Fruit fly (Drosophila melanogaster) whole organism, embryonic: Measurements from ENCODE around the gene CG5849.

ENCODE experiments used
- BtbVII ChIP-seq: fragments of 200-800 bp; sonication (Bioruptor generic); optimal IDR thresholded peaks from 3 replicates; lab custom pipeline; 2017; ENCODE audit warnings: missing biosample characterization, mild to moderate bottlenecking, missing genetic modification characterization
- CG11696 ChIP-seq: fragments of 200-800 bp; sonication (Bioruptor generic); IDR thresholded peaks from 2 replicates; pipeline ENCODE4 v1.3.6; 2022; ENCODE audit warnings: missing biosample characterization, missing genetic modification characterization
- CG12155 ChIP-seq: fragments of 200-800 bp; sonication (Bioruptor generic); optimal IDR thresholded peaks from 3 replicates; lab custom pipeline; 2016; ENCODE audit warnings: missing biosample characterization, missing genetic modification characterization
- CG12769 ChIP-seq: fragments of 200-800 bp; sonication (Bioruptor generic); optimal IDR thresholded peaks from 2 replicates; lab custom pipeline; 2019; ENCODE audit warnings: missing biosample characterization, mild to moderate bottlenecking, missing genetic modification characterization, moderate library complexity
- CG14860 ChIP-seq: fragments of 200-800 bp; sonication (Bioruptor generic); IDR thresholded peaks from 3 replicates; pipeline ENCODE4 v1.3.6; 2022; ENCODE audit warnings: missing biosample characterization, missing genetic modification characterization; ENCODE audit not compliant: partially characterized antibody
- CG14965 ChIP-seq: fragments of 200-800 bp; sonication (Bioruptor generic); optimal IDR thresholded peaks from 2 replicates; lab custom pipeline; 2016; ENCODE audit warnings: missing biosample characterization, missing genetic modification characterization, borderline replicate concordance
- CG2116 ChIP-seq: fragments of 200-800 bp; sonication (Bioruptor generic); optimal IDR thresholded peaks from 3 replicates; lab custom pipeline; 2018; ENCODE audit warnings: missing biosample characterization, mild to moderate bottlenecking, missing genetic modification characterization
- CG30431 ChIP-seq: fragments of 200-800 bp; sonication (Bioruptor generic); optimal IDR thresholded peaks from 2 replicates; lab custom pipeline; 2017; ENCODE audit warnings: missing biosample characterization, missing genetic modification characterization
- CG31388 ChIP-seq: fragments of 200-800 bp; sonication (Bioruptor generic); optimal IDR thresholded peaks from 2 replicates; lab custom pipeline; 2016; ENCODE audit warnings: missing biosample characterization, missing genetic modification characterization
- CG3281 ChIP-seq: fragments of 200-800 bp; sonication (Bioruptor generic); optimal IDR thresholded peaks from 3 replicates; lab custom pipeline; 2017; ENCODE audit warnings: missing biosample characterization, mild to moderate bottlenecking, missing genetic modification characterization
- CG34376 ChIP-seq: fragments of 200-800 bp; sonication (Bioruptor generic); optimal IDR thresholded peaks from 2 replicates; lab custom pipeline; 2018; ENCODE audit warnings: missing biosample characterization, mild to moderate bottlenecking, missing genetic modification characterization
- CG5245 ChIP-seq: fragments of 200-800 bp; sonication (Bioruptor generic); optimal IDR thresholded peaks from 3 replicates; lab custom pipeline; 2016; ENCODE audit warnings: missing biosample characterization, missing genetic modification characterization
- CG6791 ChIP-seq: fragments of 200-800 bp; sonication (Bioruptor generic); IDR thresholded peaks from 3 replicates; pipeline ENCODE4 v1.3.6; 2022; ENCODE audit warnings: missing biosample characterization, missing genetic modification characterization; ENCODE audit not compliant: partially characterized antibody
- CG9215 ChIP-seq: fragments of 200-800 bp; sonication (Bioruptor generic); IDR thresholded peaks from 2 replicates; pipeline ENCODE4 v1.3.6; 2022; ENCODE audit warnings: missing biosample characterization, missing genetic modification characterization
- Dad ChIP-seq: fragments of 200-800 bp; sonication (Bioruptor generic); optimal IDR thresholded peaks from 3 replicates; lab custom pipeline; 2016; ENCODE audit warnings: missing biosample characterization, missing genetic modification characterization
- Dbx ChIP-seq: fragments of 200-800 bp; sonication (Bioruptor generic); IDR thresholded peaks from 3 replicates; pipeline ENCODE4 v1.3.6; 2022; ENCODE audit warnings: missing biosample characterization, missing genetic modification characterization
- Dip3 ChIP-seq: fragments of 200-800 bp; sonication (Bioruptor generic); optimal IDR thresholded peaks from 3 replicates; lab custom pipeline; 2016; ENCODE audit warnings: missing biosample characterization, missing genetic modification characterization
- E2f1 ChIP-seq: fragments of 200-800 bp; sonication (Bioruptor generic); IDR thresholded peaks from 2 replicates; pipeline ENCODE4 v1.3.6; 2022; ENCODE audit warnings: missing biosample characterization, missing genetic modification characterization
- GATAe ChIP-seq: fragments of 200-800 bp; sonication (Bioruptor generic); conservative IDR thresholded peaks from 2 replicates; pipeline ENCODE4 v1.3.6; 2022; ENCODE audit warnings: missing biosample characterization, missing genetic modification characterization
- Pdp1 ChIP-seq, 2 experiments: fragments of 200-800 bp; sonication (Bioruptor generic); optimal IDR thresholded peaks; 3 replicates each; lab custom pipeline; 2016; ENCODE audit warnings: missing biosample characterization in 2 of 2, missing genetic modification characterization in 2 of 2, mild to moderate bottlenecking in 1 of 2, moderate library complexity in 1 of 2
- Taf1 ChIP-seq: fragments of 200-800 bp; sonication (Bioruptor generic); IDR thresholded peaks from 2 replicates; pipeline ENCODE4 v1.3.6; 2022; ENCODE audit warnings: missing biosample characterization, missing genetic modification characterization
- Xbp1 ChIP-seq: fragments of 200-800 bp; sonication (Bioruptor generic); optimal IDR thresholded peaks from 3 replicates; lab custom pipeline; 2016; ENCODE audit warnings: missing biosample characterization, mild to moderate bottlenecking, missing genetic modification characterization
- abd-A ChIP-seq: fragments of 200-800 bp; sonication (Bioruptor generic); optimal IDR thresholded peaks from 3 replicates; lab custom pipeline; 2019; ENCODE audit warnings: missing biosample characterization, mild to moderate bottlenecking, missing genetic modification characterization, moderate library complexity
- ash1 ChIP-seq: fragments of 200-800 bp; sonication (Bioruptor generic); optimal IDR thresholded peaks from 2 replicates; lab custom pipeline; 2018; ENCODE audit warnings: missing biosample characterization, mild to moderate bottlenecking, missing genetic modification characterization
- chinmo ChIP-seq: fragments of 200-800 bp; sonication (Bioruptor generic); IDR thresholded peaks from 4 replicates; pipeline ENCODE4 v1.3.6; 2022; ENCODE audit warnings: missing biosample characterization, missing genetic modification characterization; ENCODE audit not compliant: partially characterized antibody
- cwo ChIP-seq: fragments of 200-800 bp; sonication (Bioruptor generic); optimal IDR thresholded peaks from 3 replicates; lab custom pipeline; 2017; ENCODE audit warnings: missing biosample characterization, missing genetic modification characterization, mild to moderate bottlenecking, moderate library complexity, missing genetic modification reagents
- dan ChIP-seq: fragments of 200-800 bp; sonication (Bioruptor generic); IDR thresholded peaks from 2 replicates; pipeline ENCODE4 v1.3.6; 2022; ENCODE audit warnings: missing biosample characterization, missing genetic modification characterization
- exex ChIP-seq: fragments of 200-800 bp; sonication (Bioruptor generic); optimal IDR thresholded peaks from 4 replicates; lab custom pipeline; 2018; ENCODE audit warnings: missing biosample characterization, mild to moderate bottlenecking, missing genetic modification characterization, moderate library complexity
- fd96Cb ChIP-seq: fragments of 200-800 bp; sonication (Bioruptor generic); optimal IDR thresholded peaks from 2 replicates; lab custom pipeline; 2018; ENCODE audit warnings: missing biosample characterization, mild to moderate bottlenecking, missing genetic modification characterization, moderate library complexity
- gfzf ChIP-seq: fragments of 200-800 bp; sonication (Bioruptor generic); optimal IDR thresholded peaks from 2 replicates; lab custom pipeline; 2016; ENCODE audit warnings: missing biosample characterization, mild to moderate bottlenecking, missing genetic modification characterization, moderate library complexity
- grn ChIP-seq: fragments of 200-800 bp; sonication (Bioruptor generic); optimal IDR thresholded peaks from 3 replicates; lab custom pipeline; 2017; ENCODE audit warnings: missing biosample characterization, missing genetic modification characterization
- mirr ChIP-seq: fragments of 200-800 bp; sonication (Bioruptor generic); optimal IDR thresholded peaks from 3 replicates; lab custom pipeline; 2018; ENCODE audit warnings: missing biosample characterization, mild to moderate bottlenecking, missing genetic modification characterization
- onecut ChIP-seq: fragments of 200-800 bp; sonication (Bioruptor generic); IDR thresholded peaks from 2 replicates; pipeline ENCODE4 v1.3.6; 2022; ENCODE audit warnings: missing biosample characterization, missing genetic modification characterization
- prd ChIP-seq, 3 experiments: fragments of >200 bp in 2 of 3; fragments of 200-800 bp in 1 of 3; sonication (Bioruptor generic) in 1 of 3; optimal IDR thresholded peaks in 2 of 3; IDR thresholded peaks in 1 of 3; 2 replicates in 2 of 3; 3 replicates in 1 of 3; pipeline versions ENCODE4 v1.3.6 to Lab custom; 2017 to 2022; ENCODE audit warnings: missing biosample characterization in 1 of 3, missing genetic modification characterization in 1 of 3
- pros ChIP-seq: fragments of 200-800 bp; sonication (Bioruptor generic); optimal IDR thresholded peaks from 3 replicates; lab custom pipeline; 2019; ENCODE audit warnings: missing biosample characterization, mild to moderate bottlenecking, missing genetic modification characterization, moderate library complexity
- sc ChIP-seq, 3 experiments: fragments of >200 bp in 2 of 3; fragments of 200-800 bp in 1 of 3; sonication (Bioruptor generic) in 1 of 3; optimal IDR thresholded peaks; 2 replicates in 2 of 3; 3 replicates in 1 of 3; lab custom pipeline; 2017; ENCODE audit warnings: mild to moderate bottlenecking in 1 of 3, missing biosample characterization in 1 of 3, missing genetic modification characterization in 1 of 3, missing genetic modification reagents in 1 of 3
- sd ChIP-seq: fragments of 200-800 bp; sonication (Bioruptor generic); optimal IDR thresholded peaks from 3 replicates; lab custom pipeline; 2018; ENCODE audit warnings: missing biosample characterization, mild to moderate bottlenecking, missing genetic modification characterization, moderate library complexity
- sna ChIP-seq: fragments of 200-800 bp; sonication (Bioruptor generic); IDR thresholded peaks from 2 replicates; pipeline ENCODE4 v1.3.6; 2022; ENCODE audit warnings: missing biosample characterization, missing genetic modification characterization; ENCODE audit not compliant: partially characterized antibody
- sqz ChIP-seq: fragments of 200-800 bp; sonication (Bioruptor generic); optimal IDR thresholded peaks from 3 replicates; lab custom pipeline; 2018; ENCODE audit warnings: missing biosample characterization, mild to moderate bottlenecking, missing genetic modification characterization
- sug ChIP-seq: fragments of 200-800 bp; optimal IDR thresholded peaks from 2 replicates; lab custom pipeline; 2019; ENCODE audit warnings: missing biosample characterization, mild to moderate bottlenecking, missing genetic modification characterization, moderate library complexity
- ttk ChIP-seq: fragments of 200-800 bp; sonication (Bioruptor generic); IDR thresholded peaks from 2 replicates; pipeline ENCODE4 v2.1.2; 2022; ENCODE audit warnings: missing biosample characterization, missing genetic modification characterization
- tup ChIP-seq: fragments of 200-800 bp; sonication (Bioruptor generic); optimal IDR thresholded peaks from 2 replicates; lab custom pipeline; 2016; ENCODE audit warnings: missing biosample characterization, mild to moderate bottlenecking, missing genetic modification characterization, moderate library complexity
- unc-4 ChIP-seq: fragments of 200-800 bp; sonication (Bioruptor generic); IDR thresholded peaks from 2 replicates; pipeline ENCODE4 v1.3.6; 2022; ENCODE audit warnings: missing biosample characterization, missing genetic modification characterization; ENCODE audit not compliant: partially characterized antibody
- wek ChIP-seq: fragments of 200-800 bp; sonication (Bioruptor generic); optimal IDR thresholded peaks from 3 replicates; lab custom pipeline; 2018; ENCODE audit warnings: missing biosample characterization, mild to moderate bottlenecking, missing genetic modification characterization, moderate library complexity

Gene CG5849

DNA sequence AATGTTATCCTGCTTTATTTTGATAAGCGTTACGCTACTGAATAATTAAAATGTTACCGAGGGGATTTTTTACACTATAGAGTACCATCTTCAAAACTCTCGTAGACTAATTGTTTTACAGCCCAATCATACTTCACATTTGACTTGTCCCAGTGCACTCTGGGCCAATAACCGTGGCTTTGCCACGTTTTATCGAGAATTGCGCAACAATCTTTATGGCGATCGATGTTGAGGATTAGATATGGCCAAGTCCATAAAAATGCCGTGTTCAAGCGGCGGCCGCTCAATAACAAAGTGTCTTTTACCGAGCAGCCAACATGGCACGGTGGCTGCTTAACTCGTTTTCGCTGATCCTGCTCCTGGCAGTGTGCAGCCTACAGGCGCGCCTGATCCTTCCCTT is 5.1 kb downstream of the CG5849 start, which contains the start of gene CG31343:
Gene CG31343, plus strand, starts transcription at position 279 of the 400 bp plus-strand sequence.
- TF ChIP-seq CG34376 (GFP tag; lab: Kevin White, UChicago), result peak; percentile 18
- no peak for TF ChIP-seq sc (optimal IDR thresholded peaks at IDR 0.05; lab: Kevin White, UChicago)
- TF ChIP-seq sc (GFP tag; optimal IDR thresholded peaks at IDR 0.05; lab: Kevin White, UChicago), result no peak
- no peak for TF ChIP-seq E2f1
- TF ChIP-seq gfzf, result no peak
- no peak for TF ChIP-seq CG14860
- no peak for TF ChIP-seq CG12769 (tag; lab: Kevin White, UChicago)
- TF ChIP-seq Pdp1 (GFP tag; optimal IDR thresholded peaks at IDR 0.05; lab: Kevin White, UChicago), result peak in 1 of 2 experiments; percentile 78
- TF ChIP-seq CG6791 (GFP tag; lab: Robert Waterston, UW), result 0 out of 3 replicates have a peak, but pooled peaks have one; percentile 34
- TF ChIP-seq chinmo (GFP tag; lab: Robert Waterston, UW), result no peak
- no peak for TF ChIP-seq unc-4 (GFP tag; lab: Robert Waterston, UW)

DNA sequence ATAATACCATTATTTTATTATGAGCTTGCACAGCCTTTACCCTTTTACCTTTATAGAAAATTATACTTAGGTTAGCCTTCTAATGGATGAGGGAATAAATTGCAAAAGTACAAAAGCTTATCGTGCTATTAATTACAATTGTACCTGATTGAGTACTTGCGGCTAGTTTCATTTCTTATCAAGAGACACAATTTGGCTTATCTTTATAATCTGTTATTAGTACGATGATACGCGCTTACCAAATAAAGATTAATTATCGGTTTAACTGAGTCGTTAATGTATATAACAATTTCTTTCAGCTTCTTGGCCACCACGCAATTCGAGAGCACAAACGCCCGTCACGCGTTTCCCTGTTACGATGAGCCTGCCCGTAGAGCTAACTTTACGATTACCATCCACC is 6.0 kb downstream of the CG5849 start:
- TF ChIP-seq CG5245 (GFP tag; lab: Kevin White, UChicago) (no peak), CG14965 (GFP tag; lab: Kevin White, UChicago) (no peak), CG11696 (GFP tag; lab: Robert Waterston, UW) (no peak), CG12155 (no peak), pros (GFP tag; lab: Kevin White, UChicago) (no peak), sqz (GFP tag; lab: Kevin White, UChicago) (no peak), CG12769 (tag; lab: Kevin White, UChicago) (no peak), CG34376 (GFP tag; lab: Kevin White, UChicago) (peak; percentile 42), Xbp1 (GFP tag; lab: Kevin White, UChicago) (no peak), CG2116 (GFP tag; lab: Kevin White, UChicago) (no peak), Taf1 (GFP tag; lab: Robert Waterston, UW) (no peak), fd96Cb (tag; lab: Kevin White, UChicago) (no peak), prd (optimal IDR thresholded peaks at IDR 0.05; lab: Kevin White, UChicago) (no peak), prd (GFP tag; IDR thresholded peaks at IDR 0.05; lab: Robert Waterston, UW) (no peak), CG31388 (GFP tag; lab: Kevin White, UChicago) (no peak), sug (tag; lab: Kevin White, UChicago) (peak; percentile 22), BtbVII (GFP tag; lab: Kevin White, UChicago) (no peak), abd-A (no peak), ash1 (GFP tag; lab: Kevin White, UChicago) (no peak), CG3281 (no peak), onecut (no peak), mirr (GFP tag; lab: Kevin White, UChicago) (no peak), tup (GFP tag; lab: Kevin White, UChicago) (no peak), exex (tag; lab: Kevin White, UChicago) (peak; percentile 93), ttk (no peak), Dbx (GFP tag; lab: Robert Waterston, UW) (no peak)

DNA sequence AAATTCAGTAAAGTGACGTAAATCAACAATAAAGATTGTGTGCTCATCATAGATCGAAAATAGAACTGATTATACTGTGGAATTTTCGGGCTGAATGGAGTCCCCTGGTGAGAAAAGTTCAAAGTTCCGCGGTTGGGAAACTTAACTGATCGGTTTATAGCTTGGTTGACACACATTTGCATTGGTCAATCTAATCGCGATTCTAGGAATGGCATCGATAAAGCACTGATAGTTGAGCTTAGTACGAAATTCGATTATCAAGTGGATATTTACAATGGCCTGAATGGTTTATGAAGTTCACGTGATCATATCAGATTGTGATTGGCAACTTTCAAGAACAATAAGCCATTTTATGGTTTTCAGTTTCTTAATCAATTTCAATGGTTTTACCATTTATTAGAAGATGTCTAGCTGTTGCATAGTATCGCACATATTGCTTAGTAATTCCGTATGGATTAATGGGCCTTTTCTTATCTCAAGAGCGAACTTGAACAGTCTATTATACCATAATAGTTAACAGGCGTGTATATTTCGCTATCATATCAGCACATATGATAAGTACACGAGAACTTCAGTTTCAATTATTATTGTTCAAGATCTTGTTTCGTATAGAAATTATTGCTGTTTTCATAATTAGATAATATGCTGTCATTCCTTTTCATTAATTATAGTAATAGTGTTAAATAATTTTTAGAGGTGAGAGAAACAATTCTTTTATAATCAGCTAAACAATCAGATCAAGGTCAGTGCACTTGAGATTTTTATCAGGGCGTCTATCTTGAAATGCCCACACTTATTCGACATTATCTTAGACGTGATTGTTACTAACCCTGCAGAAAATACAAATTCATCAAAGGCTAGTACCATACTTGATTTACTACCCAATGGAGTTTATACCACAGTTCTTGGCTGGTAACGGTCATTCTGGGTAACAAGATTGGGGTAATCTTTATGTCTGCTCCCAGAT is 9.3 kb downstream of the CG5849 start, which contains the start of gene CG31233:
Gene CG31233, plus strand, starts transcription at position 900 of the 967 bp plus-strand sequence.
- TF ChIP-seq wek (GFP tag; lab: Kevin White, UChicago) (no peak), dan (GFP tag; lab: Robert Waterston, UW) (no peak), grn (peak; percentile 71), sd (peak; percentile 72), CG3281 (peak; percentile 10), cwo (GFP tag; lab: Kevin White, UChicago) (peak; percentile 76), CG30431 (GFP tag; lab: Kevin White, UChicago) (no peak), CG9215 (GFP tag; lab: Robert Waterston, UW) (no peak), Dip3 (GFP tag; lab: Kevin White, UChicago) (no peak), mirr (GFP tag; lab: Kevin White, UChicago) (peak; percentile 56), sna (GFP tag; lab: Robert Waterston, UW) (no peak), CG34376 (GFP tag; lab: Kevin White, UChicago) (peak; percentile 95), Dad (GFP tag; lab: Kevin White, UChicago) (no peak), GATAe (GFP tag; lab: Robert Waterston, UW) (peak; percentile 35; the same call in 1 of the 2 replicates)
